Fruit fly (Drosophila melanogaster) whole organism, embryonic: Measurements from ENCODE around the gene ohgt.
A peak's percentile ranks its signal among the peaks of the same experiment; 100 is the strongest.

Experiments
- Bgb ChIP-seq: fragments of 200-800 bp; sonication (Bioruptor generic); IDR thresholded peaks from 2 replicates; pipeline ENCODE4 v1.3.6; 2022; ENCODE audit warnings: missing biosample characterization, missing genetic modification characterization; ENCODE audit not compliant: partially characterized antibody
- CG11398 ChIP-seq: fragments of 200-800 bp; sonication (Bioruptor generic); optimal IDR thresholded peaks from 2 replicates; lab custom pipeline; 2016; ENCODE audit warnings: missing biosample characterization, missing genetic modification characterization
- CG1233 ChIP-seq: fragments of 200-800 bp; sonication (Bioruptor generic); optimal IDR thresholded peaks from 4 replicates; lab custom pipeline; 2018; ENCODE audit warnings: missing biosample characterization, mild to moderate bottlenecking, missing genetic modification characterization
- CG14965 ChIP-seq: fragments of 200-800 bp; sonication (Bioruptor generic); optimal IDR thresholded peaks from 2 replicates; lab custom pipeline; 2016; ENCODE audit warnings: missing biosample characterization, missing genetic modification characterization, borderline replicate concordance
- CG17361 ChIP-seq: fragments of 200-800 bp; sonication (Bioruptor generic); IDR thresholded peaks from 3 replicates; pipeline ENCODE4 v1.3.6; 2022; ENCODE audit warnings: missing biosample characterization, missing genetic modification characterization
- CG17912 ChIP-seq: fragments of 200-800 bp; sonication (Bioruptor generic); optimal IDR thresholded peaks from 2 replicates; lab custom pipeline; 2018; ENCODE audit warnings: missing biosample characterization, mild to moderate bottlenecking, missing genetic modification characterization
- CG18262 ChIP-seq: fragments of 200-800 bp; optimal IDR thresholded peaks from 3 replicates; lab custom pipeline; 2019; ENCODE audit warnings: missing biosample characterization, mild to moderate bottlenecking, missing genetic modification characterization, moderate library complexity
- CG3281 ChIP-seq: fragments of 200-800 bp; sonication (Bioruptor generic); optimal IDR thresholded peaks from 3 replicates; lab custom pipeline; 2017; ENCODE audit warnings: missing biosample characterization, mild to moderate bottlenecking, missing genetic modification characterization
- CG34224 ChIP-seq: fragments of 200-800 bp; sonication (Bioruptor generic); IDR thresholded peaks from 3 replicates; pipeline ENCODE4 v1.3.6; 2022; ENCODE audit warnings: missing biosample characterization, missing genetic modification characterization; ENCODE audit not compliant: partially characterized antibody
- CG4328 ChIP-seq: fragments of 200-800 bp; sonication (Bioruptor generic); optimal IDR thresholded peaks from 3 replicates; lab custom pipeline; 2017; ENCODE audit warnings: missing biosample characterization, missing genetic modification reagents, missing genetic modification characterization
- CG4730 ChIP-seq: fragments of 200-800 bp; sonication (Bioruptor generic); IDR thresholded peaks from 2 replicates; pipeline ENCODE4 v1.3.6; 2022; ENCODE audit warnings: missing biosample characterization, missing genetic modification characterization
- CG6791 ChIP-seq: fragments of 200-800 bp; sonication (Bioruptor generic); IDR thresholded peaks from 3 replicates; pipeline ENCODE4 v1.3.6; 2022; ENCODE audit warnings: missing biosample characterization, missing genetic modification characterization; ENCODE audit not compliant: partially characterized antibody
- CG7963 ChIP-seq: fragments of 200-800 bp; sonication (Bioruptor generic); IDR thresholded peaks from 3 replicates; pipeline ENCODE4 v1.3.6; 2022; ENCODE audit warnings: missing biosample characterization, missing genetic modification characterization; ENCODE audit not compliant: partially characterized antibody
- CG9727 ChIP-seq: fragments of 200-800 bp; sonication (Bioruptor generic); optimal IDR thresholded peaks from 3 replicates; lab custom pipeline; 2017; ENCODE audit warnings: missing biosample characterization, mild to moderate bottlenecking, missing genetic modification characterization
- CG9932 ChIP-seq: fragments of 200-800 bp; sonication (Bioruptor generic); IDR thresholded peaks from 2 replicates; pipeline ENCODE4 v1.3.6; 2022; ENCODE audit warnings: missing biosample characterization, missing genetic modification characterization
- Deaf1 ChIP-seq: fragments of 200-800 bp; optimal IDR thresholded peaks from 3 replicates; lab custom pipeline; 2019; ENCODE audit warnings: missing biosample characterization, mild to moderate bottlenecking, missing genetic modification characterization, moderate library complexity
- Eip74EF ChIP-seq, 2 experiments: fragments of 200-800 bp in 1 of 2; fragments of >200 bp in 1 of 2; sonication (Bioruptor generic) in 1 of 2; optimal IDR thresholded peaks; 2 replicates each; lab custom pipeline; 2017 to 2019; ENCODE audit warnings: missing biosample characterization in 2 of 2, missing genetic modification characterization in 2 of 2, mild to moderate bottlenecking in 1 of 2, moderate library complexity in 1 of 2
- Ets65A ChIP-seq: fragments of 200-800 bp; sonication (Bioruptor generic); peaks from one replicate; lab custom pipeline; 2016; ENCODE audit warnings: missing biosample characterization, missing genetic modification characterization
- Fer3 ChIP-seq: fragments of 200-800 bp; sonication (Bioruptor generic); optimal IDR thresholded peaks from 2 replicates; lab custom pipeline; 2018; ENCODE audit warnings: missing biosample characterization, mild to moderate bottlenecking, missing genetic modification characterization, moderate library complexity
- HLH3B ChIP-seq: fragments of 200-800 bp; sonication (Bioruptor generic); IDR thresholded peaks from 2 replicates; pipeline ENCODE4 v1.3.6; 2022; ENCODE audit warnings: missing biosample characterization, missing genetic modification characterization
- Lhr ChIP-seq: fragments of 200-800 bp; sonication (Bioruptor generic); optimal IDR thresholded peaks from 3 replicates; lab custom pipeline; 2017; ENCODE audit warnings: mild to moderate bottlenecking, missing biosample characterization, missing genetic modification reagents, missing genetic modification characterization
- MBD-R2 ChIP-seq: fragments of 200-800 bp; sonication (Bioruptor generic); IDR thresholded peaks from 2 replicates; pipeline ENCODE4 v1.3.6; 2022; ENCODE audit warnings: missing biosample characterization, missing genetic modification characterization
- Rfx ChIP-seq: fragments of 200-800 bp; sonication (Bioruptor generic); IDR thresholded peaks from 2 replicates; pipeline ENCODE4 v1.3.6; 2022; ENCODE audit warnings: missing biosample characterization, missing genetic modification characterization
- Rx ChIP-seq: fragments of 200-800 bp; sonication (Bioruptor generic); IDR thresholded peaks from 2 replicates; pipeline ENCODE4 v1.3.6; 2022; ENCODE audit warnings: missing biosample characterization, missing genetic modification characterization
- Sin3A ChIP-seq: fragments of >200 bp; optimal IDR thresholded peaks from 2 replicates; lab custom pipeline; 2018
- fru ChIP-seq: fragments of >200 bp; optimal IDR thresholded peaks from 2 replicates; lab custom pipeline; 2017
- ftz-f1 ChIP-seq: fragments of 200-800 bp; sonication (Bioruptor generic); optimal IDR thresholded peaks from 2 replicates; lab custom pipeline; 2016; ENCODE audit warnings: missing biosample characterization, missing genetic modification characterization
- fu2 ChIP-seq: fragments of 200-800 bp; sonication (Bioruptor generic); optimal IDR thresholded peaks from 2 replicates; lab custom pipeline; 2016; ENCODE audit warnings: missing biosample characterization, missing genetic modification characterization
- gt ChIP-seq: fragments of 200-800 bp; sonication (Bioruptor generic); IDR thresholded peaks from 2 replicates; pipeline ENCODE4 v1.3.6; 2022; ENCODE audit warnings: missing biosample characterization, missing genetic modification characterization
- her ChIP-seq: fragments of 200-800 bp; sonication (Bioruptor generic); optimal IDR thresholded peaks from 2 replicates; lab custom pipeline; 2016; ENCODE audit warnings: missing biosample characterization, missing genetic modification characterization
- hkb ChIP-seq, 2 experiments: fragments of 200-800 bp in 1 of 2; fragments of >200 bp in 1 of 2; sonication (Bioruptor generic) in 1 of 2; IDR thresholded peaks in 1 of 2; optimal IDR thresholded peaks in 1 of 2; 2 replicates each; pipeline versions ENCODE4 v1.3.6 to Lab custom; 2017 to 2022; ENCODE audit warnings: missing biosample characterization in 1 of 2, missing genetic modification characterization in 1 of 2
- mld ChIP-seq: fragments of 200-800 bp; sonication (Bioruptor generic); IDR thresholded peaks from 3 replicates; pipeline ENCODE4 v1.3.6; 2022; ENCODE audit warnings: missing biosample characterization, missing genetic modification characterization; ENCODE audit not compliant: partially characterized antibody
- nerfin-1 ChIP-seq: fragments of 200-800 bp; sonication (Bioruptor generic); optimal IDR thresholded peaks from 3 replicates; lab custom pipeline; 2019; ENCODE audit warnings: missing biosample characterization, mild to moderate bottlenecking, missing genetic modification characterization, moderate library complexity
- onecut ChIP-seq: fragments of 200-800 bp; sonication (Bioruptor generic); IDR thresholded peaks from 2 replicates; pipeline ENCODE4 v1.3.6; 2022; ENCODE audit warnings: missing biosample characterization, missing genetic modification characterization
- pfk ChIP-seq: fragments of 200-800 bp; sonication (Bioruptor generic); optimal IDR thresholded peaks from 2 replicates; lab custom pipeline; 2018; ENCODE audit warnings: missing biosample characterization, mild to moderate bottlenecking, missing genetic modification characterization, moderate library complexity
- sd ChIP-seq: fragments of 200-800 bp; sonication (Bioruptor generic); optimal IDR thresholded peaks from 3 replicates; lab custom pipeline; 2018; ENCODE audit warnings: missing biosample characterization, mild to moderate bottlenecking, missing genetic modification characterization, moderate library complexity
- sna ChIP-seq: fragments of 200-800 bp; sonication (Bioruptor generic); IDR thresholded peaks from 2 replicates; pipeline ENCODE4 v1.3.6; 2022; ENCODE audit warnings: missing biosample characterization, missing genetic modification characterization; ENCODE audit not compliant: partially characterized antibody
- tin ChIP-seq: fragments of 200-800 bp; sonication (Bioruptor generic); optimal IDR thresholded peaks from 3 replicates; lab custom pipeline; 2016; ENCODE audit warnings: missing biosample characterization, missing genetic modification characterization
- tll ChIP-seq, 2 experiments: fragments of 200-800 bp in 1 of 2; fragments of >200 bp in 1 of 2; sonication (Bioruptor generic) in 1 of 2; optimal IDR thresholded peaks; 2 replicates each; lab custom pipeline; 2017 to 2019; ENCODE audit warnings: missing biosample characterization in 2 of 2, missing genetic modification characterization in 2 of 2, mild to moderate bottlenecking in 1 of 2, moderate library complexity in 1 of 2

The ohgt gene

DNA sequence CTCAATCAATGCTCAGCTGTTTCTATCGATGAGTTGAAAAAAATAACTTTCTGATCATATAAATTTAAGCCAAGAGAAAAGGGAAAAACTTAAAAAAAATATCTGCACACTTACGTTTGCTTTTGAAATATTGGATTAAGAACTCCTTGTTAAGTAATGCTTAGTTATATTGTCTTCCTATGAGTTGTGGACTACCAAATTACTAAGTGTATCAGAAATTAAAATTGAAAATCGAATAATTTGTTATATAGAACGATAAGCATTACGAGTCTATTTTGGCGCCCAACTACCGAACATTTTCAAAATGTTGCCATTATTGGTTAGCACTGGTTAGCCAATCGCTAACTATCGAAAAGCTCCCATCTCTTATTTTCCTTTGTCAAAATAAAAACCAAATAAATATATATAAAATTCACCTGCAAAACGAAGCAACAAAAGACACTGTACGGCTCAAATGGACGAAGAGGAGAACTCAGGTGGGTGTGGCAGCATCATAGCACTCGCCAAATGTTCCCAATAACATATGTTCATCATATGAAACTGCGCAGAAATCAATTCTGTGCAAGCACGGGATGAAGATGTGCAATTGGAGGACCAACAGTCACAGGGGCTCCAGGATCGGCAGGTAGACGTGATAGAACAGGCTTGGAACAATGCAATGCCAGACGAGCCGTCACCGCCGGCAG is at the start of gene ohgt (continued):
- TF ChIP-seq sd (tag; lab: Kevin White, UChicago) (no peak), pfk (GFP tag; lab: Kevin White, UChicago) (no peak), fru (lab: Kevin White, UChicago) (no peak), tll (GFP tag; optimal IDR thresholded peaks at IDR 0.05; lab: Kevin White, UChicago) (no peak), CG9932 (GFP tag; lab: Robert Waterston, UW) (no peak), Rx (GFP tag; lab: Robert Waterston, UW) (no peak), CG1233 (GFP tag; lab: Kevin White, UChicago) (no peak), mld (GFP tag; lab: Robert Waterston, UW) (no peak), CG4328 (GFP tag; lab: Kevin White, UChicago) (peak; percentile 35), CG11398 (GFP tag; lab: Kevin White, UChicago) (no peak), Sin3A (lab: Kevin White, UChicago) (no peak), Deaf1 (no peak), CG4730 (no peak), sna (no peak), CG7963 (no peak), Lhr (GFP tag; lab: Kevin White, UChicago) (peak; percentile 22), Rfx (0 out of 2 replicates have a peak, but pooled peaks have one; percentile 18), CG6791 (GFP tag; lab: Robert Waterston, UW) (0 out of 3 replicates have a peak, but pooled peaks have one; percentile 21), CG18262 (tag; lab: Kevin White, UChicago) (peak; percentile 44), CG17361 (GFP tag; lab: Robert Waterston, UW) (peak; percentile 96), Eip74EF (GFP tag; optimal IDR thresholded peaks at IDR 0.05; lab: Kevin White, UChicago) (peak in 1 of 2 experiments; percentile 6), CG34224 (GFP tag; lab: Robert Waterston, UW) (peak; percentile 33; the same call in 2 of the 3 replicates), Ets65A (peak; percentile 27), fu2 (GFP tag; lab: Kevin White, UChicago) (no peak), Bgb (peak; percentile 33; the same call in 1 of the 2 replicates), CG9727 (GFP tag; lab: Kevin White, UChicago) (peak; percentile 8), MBD-R2 (GFP tag; lab: Robert Waterston, UW) (peak; percentile 20; the same call in 1 of the 2 replicates), CG3281 (GFP tag; lab: Kevin White, UChicago) (peak; percentile 32), Fer3 (tag; lab: Kevin White, UChicago) (no peak), nerfin-1 (tag; lab: Kevin White, UChicago) (peak; percentile 8), HLH3B (GFP tag; lab: Robert Waterston, UW) (no peak), hkb (optimal IDR thresholded peaks at IDR 0.05; lab: Kevin White, UChicago) (no peak), hkb (GFP tag; IDR thresholded peaks at IDR 0.05; lab: Robert Waterston, UW) (no peak), CG14965 (GFP tag; lab: Kevin White, UChicago) (no peak), onecut (GFP tag; lab: Robert Waterston, UW) (no peak), CG17912 (GFP tag; lab: Kevin White, UChicago) (no peak), ftz-f1 (GFP tag; lab: Kevin White, UChicago) (no peak), gt (GFP tag; lab: Robert Waterston, UW) (no peak), her (no peak), tin (GFP tag; lab: Kevin White, UChicago) (peak; percentile 14)
- TF ChIP-seq, all 482 proteins: peak for 94
